Fruit fly (Drosophila melanogaster) whole organism, pupa: ENCODE results near the gene fng.

Experiments used
- CG10348 ChIP-seq: fragments of 200-800 bp; sonication (Bioruptor generic); IDR thresholded peaks from 2 replicates; pipeline ENCODE4 v1.3.6; 2022; ENCODE audit warnings: missing biosample characterization, missing genetic modification characterization
- CG15710 ChIP-seq: fragments of 200-800 bp; sonication (Bioruptor generic); optimal IDR thresholded peaks from 2 replicates; lab custom pipeline; 2018; ENCODE audit warnings: missing biosample characterization, mild to moderate bottlenecking, missing genetic modification characterization, moderate library complexity
- CG17806 ChIP-seq: fragments of 200-800 bp; sonication (Bioruptor generic); optimal IDR thresholded peaks from 2 replicates; lab custom pipeline; 2018; ENCODE audit warnings: missing biosample characterization, mild to moderate bottlenecking, missing genetic modification characterization, moderate library complexity
- CG32121 ChIP-seq: fragments of 200-800 bp; sonication (Bioruptor generic); IDR thresholded peaks from 2 replicates; pipeline ENCODE4 v1.3.6; 2022; ENCODE audit warnings: missing biosample characterization, missing genetic modification characterization
- CG34367 ChIP-seq: fragments of 200-800 bp; sonication (Bioruptor generic); optimal IDR thresholded peaks from 2 replicates; lab custom pipeline; 2018; ENCODE audit warnings: missing biosample characterization, mild to moderate bottlenecking, missing genetic modification characterization
- EcR ChIP-seq: fragments of 200-800 bp; sonication (Bioruptor generic); optimal IDR thresholded peaks from 3 replicates; lab custom pipeline; 2019; ENCODE audit warnings: missing biosample characterization, missing genetic modification characterization, mild to moderate bottlenecking, moderate library complexity, missing genetic modification reagents
- Ets98B ChIP-seq: fragments of 200-800 bp; sonication (Bioruptor generic); IDR thresholded peaks from 2 replicates; pipeline ENCODE4 v1.3.6; 2022; ENCODE audit warnings: missing biosample characterization, missing genetic modification characterization
- rn ChIP-seq: fragments of 200-800 bp; sonication (Bioruptor generic); IDR thresholded peaks from 2 replicates; pipeline ENCODE4 v1.3.6; 2022; ENCODE audit warnings: missing biosample characterization, missing genetic modification characterization

DNA sequence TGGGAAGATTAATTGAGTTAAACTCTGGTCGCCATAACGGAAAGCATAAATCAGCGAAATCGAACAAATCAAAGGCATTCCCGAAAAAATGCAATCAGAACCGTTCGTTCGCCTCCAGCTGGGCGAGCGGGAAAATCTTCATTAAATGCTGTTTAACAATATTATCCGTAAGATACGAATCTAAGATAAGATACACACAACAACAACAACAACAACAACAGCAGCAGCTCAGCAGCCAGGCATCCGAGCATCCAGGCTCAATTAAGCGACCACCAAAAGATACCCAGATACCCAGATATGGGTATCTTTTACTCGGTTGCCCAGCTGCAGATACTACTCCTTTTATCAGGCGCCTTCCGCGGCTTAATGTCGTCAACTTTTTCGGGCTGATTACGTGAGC, 3.3 kb downstream of the fng start:
- TF ChIP-seq CG32121 (GFP tag; lab: Robert Waterston, UW) (no peak), CG34367 (tag; lab: Kevin White, UChicago) (no peak), CG17806 (tag; lab: Kevin White, UChicago) (no peak), EcR (GFP tag; lab: Kevin White, UChicago) (no peak), rn (GFP tag; lab: Robert Waterston, UW) (no peak), CG15710 (tag; lab: Kevin White, UChicago) (no peak), CG10348 (GFP tag; lab: Robert Waterston, UW) (no peak), Ets98B (GFP tag; lab: Robert Waterston, UW) (no peak)
